Fruit fly (Drosophila melanogaster) whole organism, embryonic: ENCODE results near the gene CG3040.

Experiments used
- Antp ChIP-seq: fragments of 200-800 bp; sonication (Bioruptor generic); optimal IDR thresholded peaks from 3 replicates; lab custom pipeline; 2016; ENCODE audit warnings: missing biosample characterization, missing genetic modification characterization
- Awh ChIP-seq: fragments of 200-800 bp; sonication (Bioruptor generic); IDR thresholded peaks from 2 replicates; pipeline ENCODE4, ENCODE4 v1.3.6; 2022; ENCODE audit warnings: missing biosample characterization, missing genetic modification characterization
- Bdp1 ChIP-seq: fragments of 200-800 bp; sonication (Bioruptor generic); optimal IDR thresholded peaks from 3 replicates; lab custom pipeline; 2016; ENCODE audit warnings: missing biosample characterization, missing genetic modification characterization
- CG10321 ChIP-seq: fragments of 200-800 bp; sonication (Bioruptor generic); IDR thresholded peaks from 2 replicates; pipeline ENCODE4 v1.3.6; 2022; ENCODE audit warnings: missing biosample characterization, missing genetic modification characterization
- CG10462 ChIP-seq: fragments of 200-800 bp; sonication (Bioruptor generic); optimal IDR thresholded peaks from 2 replicates; lab custom pipeline; 2016; ENCODE audit warnings: missing biosample characterization, missing genetic modification characterization
- CG10543 ChIP-seq: fragments of 200-800 bp; sonication (Bioruptor generic); optimal IDR thresholded peaks from 3 replicates; lab custom pipeline; 2017; ENCODE audit warnings: missing biosample characterization, mild to moderate bottlenecking, missing genetic modification characterization, moderate library complexity
- CG11085 ChIP-seq: fragments of 200-800 bp; sonication (Bioruptor generic); IDR thresholded peaks from 2 replicates; pipeline ENCODE4 v1.3.6; 2022; ENCODE audit warnings: missing biosample characterization, missing genetic modification characterization
- CG13424 ChIP-seq: fragments of 200-800 bp; sonication (Bioruptor generic); optimal IDR thresholded peaks from 2 replicates; lab custom pipeline; 2019; ENCODE audit warnings: missing biosample characterization, mild to moderate bottlenecking, missing genetic modification characterization, moderate library complexity
- CG15269 ChIP-seq: fragments of 200-800 bp; sonication (Bioruptor generic); optimal IDR thresholded peaks from 2 replicates; lab custom pipeline; 2018; ENCODE audit warnings: missing biosample characterization, mild to moderate bottlenecking, missing genetic modification characterization, moderate library complexity
- CG16863 ChIP-seq: fragments of 200-800 bp; sonication (Bioruptor generic); optimal IDR thresholded peaks from 3 replicates; lab custom pipeline; 2016; ENCODE audit warnings: missing biosample characterization, missing genetic modification characterization
- CG1832 ChIP-seq: fragments of 200-800 bp; sonication (Bioruptor generic); optimal IDR thresholded peaks from 2 replicates; lab custom pipeline; 2017; ENCODE audit warnings: missing biosample characterization, mild to moderate bottlenecking, missing genetic modification characterization, inconsistent platforms
- CG2875 ChIP-seq: fragments of 200-800 bp; sonication (Bioruptor generic); optimal IDR thresholded peaks from 2 replicates; lab custom pipeline; 2017; ENCODE audit warnings: missing biosample characterization, mild to moderate bottlenecking, missing genetic modification characterization, missing genetic modification reagents
- CG3407 ChIP-seq: fragments of 200-800 bp; sonication (Bioruptor generic); optimal IDR thresholded peaks from 2 replicates; lab custom pipeline; 2018; ENCODE audit warnings: missing biosample characterization, mild to moderate bottlenecking, missing genetic modification characterization
- CG3847 ChIP-seq: fragments of 200-800 bp; sonication (Bioruptor generic); IDR thresholded peaks from 2 replicates; pipeline ENCODE4 v1.3.6; 2022; ENCODE audit warnings: missing biosample characterization, missing genetic modification characterization
- CG6175 ChIP-seq: fragments of 200-800 bp; sonication (Bioruptor generic); IDR thresholded peaks from 3 replicates; pipeline ENCODE4 v1.3.6; 2022; ENCODE audit warnings: missing biosample characterization, missing genetic modification characterization
- CG6854 ChIP-seq: fragments of 200-800 bp; sonication (Bioruptor generic); optimal IDR thresholded peaks from 3 replicates; lab custom pipeline; 2017; ENCODE audit warnings: missing biosample characterization, mild to moderate bottlenecking, missing genetic modification characterization
- CG7271 ChIP-seq: fragments of 200-800 bp; sonication (Bioruptor generic); optimal IDR thresholded peaks from 2 replicates; lab custom pipeline; 2018; ENCODE audit warnings: missing biosample characterization, mild to moderate bottlenecking, missing genetic modification characterization, moderate library complexity
- CG9215 ChIP-seq: fragments of 200-800 bp; sonication (Bioruptor generic); IDR thresholded peaks from 2 replicates; pipeline ENCODE4 v1.3.6; 2022; ENCODE audit warnings: missing biosample characterization, missing genetic modification characterization
- CG9437 ChIP-seq: fragments of 200-800 bp; sonication (Bioruptor generic); optimal IDR thresholded peaks from 2 replicates; lab custom pipeline; 2018; ENCODE audit warnings: missing biosample characterization, mild to moderate bottlenecking, missing genetic modification characterization
- CG9797 ChIP-seq: fragments of 200-800 bp; sonication (Bioruptor generic); optimal IDR thresholded peaks from 3 replicates; lab custom pipeline; 2018; ENCODE audit warnings: missing biosample characterization, mild to moderate bottlenecking, missing genetic modification characterization
- CHES-1-like ChIP-seq: fragments of 200-800 bp; sonication (Bioruptor generic); optimal IDR thresholded peaks from 2 replicates; lab custom pipeline; 2016; ENCODE audit warnings: missing biosample characterization, missing genetic modification characterization
- Dad ChIP-seq: fragments of 200-800 bp; sonication (Bioruptor generic); optimal IDR thresholded peaks from 3 replicates; lab custom pipeline; 2016; ENCODE audit warnings: missing biosample characterization, missing genetic modification characterization
- Dip2 ChIP-seq: fragments of 200-800 bp; sonication (Bioruptor generic); IDR thresholded peaks from 2 replicates; pipeline ENCODE4 v1.3.6; 2022; ENCODE audit warnings: missing biosample characterization, missing genetic modification characterization
- Fer3 ChIP-seq: fragments of 200-800 bp; sonication (Bioruptor generic); optimal IDR thresholded peaks from 2 replicates; lab custom pipeline; 2018; ENCODE audit warnings: missing biosample characterization, mild to moderate bottlenecking, missing genetic modification characterization, moderate library complexity
- Hr51 ChIP-seq, 2 experiments: fragments of 200-800 bp; sonication (Bioruptor generic); optimal IDR thresholded peaks; 2 replicates in 1 of 2; 3 replicates in 1 of 2; lab custom pipeline; 2016 to 2018; ENCODE audit warnings: missing biosample characterization in 2 of 2, missing genetic modification characterization in 2 of 2, mild to moderate bottlenecking in 1 of 2, moderate library complexity in 1 of 2
- Lhr ChIP-seq: fragments of 200-800 bp; sonication (Bioruptor generic); optimal IDR thresholded peaks from 3 replicates; lab custom pipeline; 2017; ENCODE audit warnings: mild to moderate bottlenecking, missing biosample characterization, missing genetic modification reagents, missing genetic modification characterization
- MTF-1 ChIP-seq: fragments of 200-800 bp; sonication (Bioruptor generic); optimal IDR thresholded peaks from 2 replicates; lab custom pipeline; 2018; ENCODE audit warnings: missing biosample characterization, mild to moderate bottlenecking, missing genetic modification characterization, borderline replicate concordance
- NK7.1 ChIP-seq: fragments of 200-800 bp; sonication (Bioruptor generic); optimal IDR thresholded peaks from 3 replicates; lab custom pipeline; 2016; ENCODE audit warnings: missing biosample characterization, missing genetic modification characterization
- Scr ChIP-seq: fragments of 200-800 bp; sonication (Bioruptor generic); IDR thresholded peaks from 2 replicates; pipeline ENCODE4 v1.3.6; 2022; ENCODE audit warnings: missing biosample characterization, missing genetic modification characterization; ENCODE audit not compliant: partially characterized antibody
- Six4 ChIP-seq: fragments of 200-800 bp; sonication (Bioruptor generic); optimal IDR thresholded peaks from 2 replicates; lab custom pipeline; 2016; ENCODE audit warnings: missing biosample characterization, missing genetic modification characterization
- ab ChIP-seq: fragments of 200-800 bp; sonication (Bioruptor generic); optimal IDR thresholded peaks from 2 replicates; lab custom pipeline; 2016; ENCODE audit warnings: missing biosample characterization, missing genetic modification characterization
- abd-A ChIP-seq: fragments of 200-800 bp; sonication (Bioruptor generic); optimal IDR thresholded peaks from 3 replicates; lab custom pipeline; 2019; ENCODE audit warnings: missing biosample characterization, mild to moderate bottlenecking, missing genetic modification characterization, moderate library complexity
- cad ChIP-seq: fragments of >200 bp; optimal IDR thresholded peaks from 2 replicates; lab custom pipeline; 2017; ENCODE audit warnings: missing biosample characterization, missing genetic modification characterization
- esg ChIP-seq: fragments of 200-800 bp; sonication (Bioruptor generic); conservative IDR thresholded peaks from 2 replicates; pipeline ENCODE4 v1.3.6; 2022; ENCODE audit warnings: missing biosample characterization, missing genetic modification characterization
- fd3F ChIP-seq: fragments of 200-800 bp; sonication (Bioruptor generic); optimal IDR thresholded peaks from 2 replicates; lab custom pipeline; 2018; ENCODE audit warnings: missing biosample characterization, mild to moderate bottlenecking, missing genetic modification characterization, moderate library complexity
- gfzf ChIP-seq: fragments of 200-800 bp; sonication (Bioruptor generic); optimal IDR thresholded peaks from 2 replicates; lab custom pipeline; 2016; ENCODE audit warnings: missing biosample characterization, mild to moderate bottlenecking, missing genetic modification characterization, moderate library complexity
- gt ChIP-seq: fragments of 200-800 bp; sonication (Bioruptor generic); IDR thresholded peaks from 2 replicates; pipeline ENCODE4 v1.3.6; 2022; ENCODE audit warnings: missing biosample characterization, missing genetic modification characterization
- her ChIP-seq: fragments of 200-800 bp; sonication (Bioruptor generic); optimal IDR thresholded peaks from 2 replicates; lab custom pipeline; 2016; ENCODE audit warnings: missing biosample characterization, missing genetic modification characterization
- jigr1 ChIP-seq: fragments of 200-800 bp; sonication (Bioruptor generic); IDR thresholded peaks from 3 replicates; pipeline ENCODE4 v1.3.6; 2022; ENCODE audit warnings: missing biosample characterization, missing genetic modification characterization
- row ChIP-seq: fragments of 200-800 bp; sonication (Bioruptor generic); IDR thresholded peaks from 3 replicates; pipeline ENCODE4 v1.3.6; 2022; ENCODE audit warnings: missing biosample characterization, missing genetic modification characterization
- salm ChIP-seq: fragments of 200-800 bp; sonication (Bioruptor generic); optimal IDR thresholded peaks from 2 replicates; lab custom pipeline; 2018; ENCODE audit warnings: missing biosample characterization, mild to moderate bottlenecking, missing genetic modification characterization
- ssp ChIP-seq: fragments of 200-800 bp; sonication (Bioruptor generic); IDR thresholded peaks from 2 replicates; pipeline ENCODE4 v1.3.6; 2022; ENCODE audit warnings: missing biosample characterization, missing genetic modification characterization
- tap ChIP-seq: fragments of 200-800 bp; optimal IDR thresholded peaks from 3 replicates; lab custom pipeline; 2019; ENCODE audit warnings: missing biosample characterization, mild to moderate bottlenecking, missing genetic modification characterization, moderate library complexity
- tll ChIP-seq, 2 experiments: fragments of 200-800 bp in 1 of 2; fragments of >200 bp in 1 of 2; sonication (Bioruptor generic) in 1 of 2; optimal IDR thresholded peaks; 2 replicates each; lab custom pipeline; 2017 to 2019; ENCODE audit warnings: missing biosample characterization in 2 of 2, missing genetic modification characterization in 2 of 2, mild to moderate bottlenecking in 1 of 2, moderate library complexity in 1 of 2
- trh ChIP-seq: fragments of 200-800 bp; sonication (Bioruptor generic); optimal IDR thresholded peaks from 2 replicates; lab custom pipeline; 2016; ENCODE audit warnings: missing biosample characterization, missing genetic modification characterization
- vvl ChIP-seq: fragments of 200-800 bp; sonication (Bioruptor generic); IDR thresholded peaks from 2 replicates; pipeline ENCODE4 v1.3.6; 2022; ENCODE audit warnings: missing biosample characterization, missing genetic modification characterization
- zen2 ChIP-seq: fragments of 200-800 bp; sonication (Bioruptor generic); IDR thresholded peaks from 3 replicates; pipeline ENCODE4 v1.3.6; 2022; ENCODE audit warnings: missing biosample characterization, missing genetic modification characterization; ENCODE audit not compliant: partially characterized antibody
- zfh2 ChIP-seq: fragments of 200-800 bp; sonication (Bioruptor generic); optimal IDR thresholded peaks from 2 replicates; lab custom pipeline; 2016; ENCODE audit warnings: missing biosample characterization, missing genetic modification characterization

CG3040 gene

dm6 chrX:7013320-7014214, 40.4 kb upstream of the CG3040 start, which contains the start of the genes CG3032 and CG4593 (continued):
- TF ChIP-seq tll (GFP tag; optimal IDR thresholded peaks at IDR 0.05; lab: Kevin White, UChicago) (no peak), Awh (GFP tag; lab: Robert Waterston, UW) (peak; percentile 85), abd-A (no peak), vvl (peak; percentile 93), CG10543 (GFP tag; lab: Kevin White, UChicago) (peak; percentile 54), zfh2 (GFP tag; lab: Kevin White, UChicago) (peak; percentile 83), esg (GFP tag; lab: Robert Waterston, UW) (peak; percentile 88), fd3F (GFP tag; lab: Kevin White, UChicago) (peak; percentile 83), CG10462 (GFP tag; lab: Kevin White, UChicago) (peak; percentile 36), CG16863 (GFP tag; lab: Kevin White, UChicago) (peak; percentile 60), CG10321 (GFP tag; lab: Robert Waterston, UW) (0 out of 2 replicates have a peak, but pooled peaks have one; percentile 49), row (GFP tag; lab: Robert Waterston, UW) (peak; percentile 97), CG7271 (tag; lab: Kevin White, UChicago) (no peak), Six4 (peak; percentile 55), CG9215 (GFP tag; lab: Robert Waterston, UW) (peak; percentile 83), gt (GFP tag; lab: Robert Waterston, UW) (0 out of 2 replicates have a peak, but pooled peaks have one; percentile 32), jigr1 (GFP tag; lab: Robert Waterston, UW) (peak; percentile 65; the same call in 2 of the 3 replicates), her (peak; percentile 18), ab (GFP tag; lab: Kevin White, UChicago) (peak; percentile 42), CG6175 (GFP tag; lab: Robert Waterston, UW) (peak; percentile 82), CG9437 (peak; percentile 53), Scr (GFP tag; lab: Robert Waterston, UW) (0 out of 2 replicates have a peak, but pooled peaks have one; percentile 17), CHES-1-like (peak; percentile 65), zen2 (GFP tag; lab: Robert Waterston, UW) (no peak), cad (GFP tag; lab: Kevin White, UChicago) (no peak), CG13424 (tag; lab: Kevin White, UChicago) (peak; percentile 77), ssp (peak; percentile 76), CG11085 (GFP tag; lab: Robert Waterston, UW) (peak; percentile 92), Bdp1 (GFP tag; lab: Kevin White, UChicago) (peak; percentile 40), Hr51 (GFP tag; optimal IDR thresholded peaks at IDR 0.05; lab: Kevin White, UChicago) (peak; percentile 59 to 80), CG2875 (GFP tag; lab: Kevin White, UChicago) (peak; percentile 16), Fer3 (tag; lab: Kevin White, UChicago) (peak; percentile 82), CG6854 (GFP tag; lab: Kevin White, UChicago) (peak; percentile 35), CG15269 (tag; lab: Kevin White, UChicago) (peak; percentile 81), CG1832 (GFP tag; lab: Kevin White, UChicago) (no peak), trh (peak; percentile 1), Dip2 (GFP tag; lab: Robert Waterston, UW) (no peak; the same call in 1 of the 2 replicates), salm (tag; lab: Kevin White, UChicago) (peak; percentile 69), CG3847 (GFP tag; lab: Robert Waterston, UW) (peak; percentile 82), MTF-1 (GFP tag; lab: Kevin White, UChicago) (no peak), Dad (GFP tag; lab: Kevin White, UChicago) (peak; percentile 33), Antp (GFP tag; lab: Kevin White, UChicago) (peak; percentile 69), CG9797 (GFP tag; lab: Kevin White, UChicago) (peak; percentile 68), NK7.1 (peak; percentile 56), Lhr (GFP tag; lab: Kevin White, UChicago) (peak; percentile 35), gfzf (GFP tag; lab: Kevin White, UChicago) (peak; percentile 78), tap (tag; lab: Kevin White, UChicago) (peak; percentile 61), CG3407 (no peak)
